Fruit fly (Drosophila melanogaster): Measurements from ENCODE around the gene CG12885.
A peak's percentile ranks its signal among the peaks of the same experiment; 100 is the strongest.

CG12885 gene

dm6 chr3R:27554964-27555363 lies 34.3 kb downstream of the CG12885 start (continued):
- TF ChIP-seq CG2199 (GFP tag; IDR thresholded peaks at IDR 0.05): peak; percentile 57; the same call in 1 of the 3 replicates
- TF ChIP-seq Aef1 (GFP tag; IDR thresholded peaks at IDR 0.05): peak; percentile 64
- TF ChIP-seq CG10565 (GFP tag; optimal IDR thresholded peaks at IDR 0.05): no peak
- TF ChIP-seq peb (GFP tag; IDR thresholded peaks at IDR 0.05): peak; percentile 69
- TF ChIP-seq danr (GFP tag; IDR thresholded peaks at IDR 0.05): 0 out of 2 replicates have a peak, but pooled peaks have one; percentile 53
- TF ChIP-seq inv (GFP tag; IDR thresholded peaks at IDR 0.05; ENCODE audit: partially characterized antibody): no peak
- TF ChIP-seq usp (GFP tag; optimal IDR thresholded peaks at IDR 0.05): no peak
- TF ChIP-seq CG3281 (GFP tag; optimal IDR thresholded peaks at IDR 0.05): peak; percentile 67
- TF ChIP-seq CG18619 (GFP tag; optimal IDR thresholded peaks at IDR 0.05): peak; percentile 68
- no peak for TF ChIP-seq CG6791 (GFP tag; IDR thresholded peaks at IDR 0.05; ENCODE audit: partially characterized antibody)
- TF ChIP-seq tap (tag; optimal IDR thresholded peaks at IDR 0.05): peak; percentile 86
- peak; percentile 34 for TF ChIP-seq CG6854 (GFP tag; optimal IDR thresholded peaks at IDR 0.05)
- no peak for TF ChIP-seq C15 (GFP tag; IDR thresholded peaks at IDR 0.05)
- no peak for TF ChIP-seq ato (GFP tag; IDR thresholded peaks at IDR 0.05; ENCODE audit: partially characterized antibody)
- TF ChIP-seq repo (GFP tag; optimal IDR thresholded peaks at IDR 0.05): peak; percentile 45
- TF ChIP-seq Adf1 (GFP tag; IDR thresholded peaks at IDR 0.05): peak; percentile 37
- TF ChIP-seq fu2 (GFP tag; optimal IDR thresholded peaks at IDR 0.05): peak; percentile 46
- peak; percentile 86 for TF ChIP-seq vvl (GFP tag; IDR thresholded peaks at IDR 0.05)
- TF ChIP-seq Trl (optimal IDR thresholded peaks at IDR 0.05): no peak
- peak; percentile 66 for TF ChIP-seq Trl (GFP tag; optimal IDR thresholded peaks at IDR 0.05)
- TF ChIP-seq pho (GFP tag; optimal IDR thresholded peaks at IDR 0.05): peak; percentile 51
- TF ChIP-seq CG12155 (GFP tag; optimal IDR thresholded peaks at IDR 0.05): peak; percentile 60
- peak; percentile 77 for TF ChIP-seq Rfx (GFP tag; IDR thresholded peaks at IDR 0.05)
- peak; percentile 73 for TF ChIP-seq CG14667 (GFP tag; IDR thresholded peaks at IDR 0.05)
- peak; percentile 54; the same call in 1 of the 2 replicates for TF ChIP-seq sens-2 (GFP tag; IDR thresholded peaks at IDR 0.05)
- no peak for TF ChIP-seq vfl (GFP tag; optimal IDR thresholded peaks at IDR 0.05)
- peak; percentile 43 for TF ChIP-seq CG11085 (GFP tag; IDR thresholded peaks at IDR 0.05)
- peak; percentile 55 for TF ChIP-seq CG15011 (GFP tag; optimal IDR thresholded peaks at IDR 0.05)
- TF ChIP-seq CG6654 (GFP tag; optimal IDR thresholded peaks at IDR 0.05): peak; percentile 62
- no peak for TF ChIP-seq abd-A (tag; optimal IDR thresholded peaks at IDR 0.05)
- peak; percentile 81 for TF ChIP-seq CG4820 (GFP tag; optimal IDR thresholded peaks at IDR 0.05)
- TF ChIP-seq hkb (optimal IDR thresholded peaks at IDR 0.05): no peak
- peak; percentile 78 for TF ChIP-seq hkb (GFP tag; IDR thresholded peaks at IDR 0.05)
- peak; percentile 54 for TF ChIP-seq ab (GFP tag; optimal IDR thresholded peaks at IDR 0.05)
- peak; percentile 67 for TF ChIP-seq CG18476 (GFP tag; optimal IDR thresholded peaks at IDR 0.05)
- peak; percentile 42 for TF ChIP-seq gro (GFP tag; optimal IDR thresholded peaks at IDR 0.05)
- TF ChIP-seq Spps (tag; optimal IDR thresholded peaks at IDR 0.05): peak; percentile 66
- peak; percentile 78 for TF ChIP-seq H15 (GFP tag; IDR thresholded peaks at IDR 0.05)
- peak; percentile 59; the same call in 1 of the 2 replicates for TF ChIP-seq Nf-YA (GFP tag; IDR thresholded peaks at IDR 0.05)
- no peak for TF ChIP-seq Neu2 (GFP tag; optimal IDR thresholded peaks at IDR 0.05; ENCODE audit: borderline replicate concordance)
- TF ChIP-seq CG1603 (tag; optimal IDR thresholded peaks at IDR 0.05): peak; percentile 81
- no peak for TF ChIP-seq CG34224 (GFP tag; IDR thresholded peaks at IDR 0.05; ENCODE audit: partially characterized antibody)
- peak; percentile 58 for TF ChIP-seq crc (GFP tag; optimal IDR thresholded peaks at IDR 0.05)
- peak; percentile 53 for TF ChIP-seq ac (GFP tag; optimal IDR thresholded peaks at IDR 0.05)
- TF ChIP-seq pfk (GFP tag; optimal IDR thresholded peaks at IDR 0.05): no peak
- TF ChIP-seq nerfin-1 (tag; optimal IDR thresholded peaks at IDR 0.05): peak; percentile 78
- TF ChIP-seq row (GFP tag; IDR thresholded peaks at IDR 0.05): peak; percentile 84
- peak; percentile 71 for TF ChIP-seq Hr3 (GFP tag; optimal IDR thresholded peaks at IDR 0.05)
- TF ChIP-seq Hmx (GFP tag; optimal IDR thresholded peaks at IDR 0.05): no peak
- peak; percentile 83 for TF ChIP-seq CG32772 (GFP tag; IDR thresholded peaks at IDR 0.05)
- TF ChIP-seq jigr1 (GFP tag; IDR thresholded peaks at IDR 0.05): peak; percentile 63; the same call in 2 of the 3 replicates
- TF ChIP-seq stc (GFP tag; IDR thresholded peaks at IDR 0.05): peak; percentile 82
- TF ChIP-seq CG10979 (tag; optimal IDR thresholded peaks at IDR 0.05): peak; percentile 85
